Worm (Caenorhabditis elegans) whole organism, L4 larva: ENCODE results near the gene F27D9.7.

Experiments
- F10B5.3 ChIP-seq: sonication (generic microtip); optimal IDR thresholded peaks from 2 replicates; lab custom pipeline; 2016; ENCODE audit warnings: mild to moderate bottlenecking, missing genetic modification characterization, missing compliant biosample characterization
- F37D6.2 ChIP-seq: sonication (generic microtip); optimal IDR thresholded peaks from 2 replicates; lab custom pipeline; 2016; ENCODE audit warnings: mild to moderate bottlenecking, missing genetic modification characterization, missing compliant biosample characterization
- Y105C5A.15 ChIP-seq: fragments of 200-800 bp; sonication (Bioruptor generic); IDR thresholded peaks from 2 replicates; pipeline ENCODE4 v1.3.6; 2022; ENCODE audit warnings: missing genetic modification characterization, missing compliant biosample characterization
- Y75B8A.6 ChIP-seq: fragments of 200-800 bp; sonication (Bioruptor generic); IDR thresholded peaks from 2 replicates; pipeline ENCODE4 v1.3.6; 2022; ENCODE audit warnings: missing genetic modification reagents, missing genetic modification characterization, missing compliant biosample characterization
- aha-1 ChIP-seq: fragments of 150-350 bp; peaks from one replicate; lab custom pipeline; 2014; ENCODE audit warnings: missing biosample characterization, missing genetic modification characterization
- aly-2 ChIP-seq: sonication (generic microtip); optimal IDR thresholded peaks from 2 replicates; lab custom pipeline; 2018; ENCODE audit warnings: missing biosample characterization, missing genetic modification characterization
- arid-1 ChIP-seq: fragments of 200-800 bp; sonication (Bioruptor generic); conservative IDR thresholded peaks from 2 replicates; pipeline ENCODE4 v1.3.6; 2022; ENCODE audit warnings: missing genetic modification reagents, missing genetic modification characterization, missing compliant biosample characterization
- attf-4 ChIP-seq: sonication (generic microtip); optimal IDR thresholded peaks from 3 replicates; lab custom pipeline; 2017; ENCODE audit warnings: missing biosample characterization, missing genetic modification characterization
- ceh-44 ChIP-seq: fragments of 200-800 bp; sonication (Bioruptor generic); IDR thresholded peaks from 2 replicates; pipeline ENCODE4 v1.3.6; 2022; ENCODE audit warnings: missing genetic modification reagents, missing genetic modification characterization, missing compliant biosample characterization
- ceh-82 ChIP-seq: sonication (generic microtip); optimal IDR thresholded peaks from 2 replicates; lab custom pipeline; 2017; ENCODE audit warnings: missing biosample characterization, missing genetic modification characterization
- cey-2 ChIP-seq: sonication (generic microtip); optimal IDR thresholded peaks from 3 replicates; lab custom pipeline; 2017; ENCODE audit warnings: missing genetic modification characterization, mild to moderate bottlenecking, missing compliant biosample characterization, antibody characterized with exemption, borderline replicate concordance; ENCODE audit not compliant: insufficient read depth
- ctbp-1 ChIP-seq: fragments of 200-800 bp; sonication (Bioruptor generic); IDR thresholded peaks from 2 replicates; pipeline ENCODE4 v1.3.6; 2022; ENCODE audit warnings: missing genetic modification reagents, missing genetic modification characterization, missing compliant biosample characterization
- daf-12 ChIP-seq: fragments of 150-350 bp; optimal IDR thresholded peaks from 2 replicates; lab custom pipeline; 2014; ENCODE audit warnings: missing biosample characterization, missing genetic modification reagents, missing genetic modification characterization
- dpl-1 ChIP-seq: fragments of 150-350 bp; optimal IDR thresholded peaks from 2 replicates; lab custom pipeline; 2014; ENCODE audit warnings: missing biosample characterization, missing genetic modification reagents, missing genetic modification characterization
- dve-1 ChIP-seq: sonication (generic microtip); optimal IDR thresholded peaks from 2 replicates; lab custom pipeline; 2017; ENCODE audit warnings: antibody characterized with exemption, mild to moderate bottlenecking, missing genetic modification characterization, missing compliant biosample characterization; ENCODE audit not compliant: insufficient read depth
- fkh-10 ChIP-seq: fragments of 150-350 bp; optimal IDR thresholded peaks from 2 replicates; lab custom pipeline; 2014; ENCODE audit warnings: missing biosample characterization, missing genetic modification reagents, missing genetic modification characterization
- gei-8 ChIP-seq: fragments of 200-800 bp; sonication (Bioruptor generic); optimal IDR thresholded peaks from 2 replicates; lab custom pipeline; 2018; ENCODE audit warnings: mild to moderate bottlenecking, missing genetic modification characterization, missing compliant biosample characterization
- hlh-11 ChIP-seq: fragments of 200-800 bp; sonication (Bioruptor generic); optimal IDR thresholded peaks from 2 replicates; lab custom pipeline; 2018; ENCODE audit warnings: mild to moderate bottlenecking, missing genetic modification characterization, missing compliant biosample characterization
- hlh-30 ChIP-seq: sonication (generic microtip); optimal IDR thresholded peaks from 2 replicates; lab custom pipeline; 2017; ENCODE audit warnings: antibody characterized with exemption, mild to moderate bottlenecking, missing genetic modification characterization, missing compliant biosample characterization; ENCODE audit not compliant: insufficient read depth
- hmg-1.1 ChIP-seq: fragments of 200-800 bp; sonication (Bioruptor generic); IDR thresholded peaks from 2 replicates; pipeline ENCODE4 v1.3.6; 2022; ENCODE audit warnings: missing genetic modification reagents, missing genetic modification characterization, missing compliant biosample characterization
- lim-7 ChIP-seq: fragments of 200-800 bp; sonication (Bioruptor generic); IDR thresholded peaks from 2 replicates; pipeline ENCODE4 v1.3.6; 2022; ENCODE audit warnings: missing genetic modification characterization, missing compliant biosample characterization
- lin-13 ChIP-seq: fragments of 150-350 bp; optimal IDR thresholded peaks from 2 replicates; lab custom pipeline; 2014; ENCODE audit warnings: missing biosample characterization, missing genetic modification reagents, missing genetic modification characterization
- lin-38 ChIP-seq: fragments of 200-800 bp; sonication (Bioruptor generic); IDR thresholded peaks from 2 replicates; pipeline ENCODE4 v1.3.6; 2022; ENCODE audit warnings: missing genetic modification reagents, missing genetic modification characterization, missing compliant biosample characterization
- lsy-2 ChIP-seq, 2 experiments: fragments of 150-350 bp in 1 of 2; sonication (generic microtip) in 1 of 2; optimal IDR thresholded peaks; 2 replicates each; lab custom pipeline; 2014 to 2017; ENCODE audit warnings: missing biosample characterization in 2 of 2, missing genetic modification characterization in 2 of 2
- madf-9 ChIP-seq: fragments of 200-800 bp; sonication (Bioruptor generic); conservative IDR thresholded peaks from 2 replicates; pipeline ENCODE4 v1.3.6; 2022; ENCODE audit warnings: missing genetic modification reagents, missing genetic modification characterization, missing compliant biosample characterization
- mdl-1 ChIP-seq, 2 experiments: fragments of 150-350 bp in 1 of 2; sonication (generic microtip) in 1 of 2; optimal IDR thresholded peaks; 2 replicates each; lab custom pipeline; 2014 to 2017; ENCODE audit warnings: missing biosample characterization in 2 of 2, missing genetic modification characterization in 2 of 2
- mep-1 ChIP-seq: fragments of 150-350 bp; sonication (generic microtip); optimal IDR thresholded peaks from 3 replicates; lab custom pipeline; 2014; ENCODE audit warnings: missing biosample characterization, missing genetic modification characterization
- mes-2 ChIP-seq: sonication (generic microtip); optimal IDR thresholded peaks from 2 replicates; lab custom pipeline; 2016; ENCODE audit warnings: missing genotype, mild to moderate bottlenecking, missing genetic modification characterization, missing compliant biosample characterization; ENCODE audit not compliant: poor library complexity, severe bottlenecking
- nhr-10 ChIP-seq: fragments of 150-350 bp; optimal IDR thresholded peaks from 2 replicates; lab custom pipeline; 2014; ENCODE audit warnings: missing biosample characterization, missing genetic modification characterization
- nhr-102 ChIP-seq: sonication (generic microtip); optimal IDR thresholded peaks from 2 replicates; lab custom pipeline; 2016; ENCODE audit warnings: mild to moderate bottlenecking, missing genetic modification characterization, moderate library complexity, missing compliant biosample characterization
- nhr-11 ChIP-seq: fragments of 150-350 bp; optimal IDR thresholded peaks from 2 replicates; lab custom pipeline; 2014; ENCODE audit warnings: missing biosample characterization, missing genetic modification characterization
- nhr-25 ChIP-seq: sonication (generic microtip); optimal IDR thresholded peaks from 2 replicates; lab custom pipeline; 2017; ENCODE audit warnings: missing genetic modification characterization, mild to moderate bottlenecking, missing compliant biosample characterization, antibody characterized with exemption, moderate library complexity, borderline replicate concordance; ENCODE audit not compliant: insufficient read depth
- nhr-41 ChIP-seq: fragments of 200-800 bp; sonication (Bioruptor generic); IDR thresholded peaks from 2 replicates; pipeline ENCODE4 v1.3.6; 2022; ENCODE audit warnings: missing genetic modification reagents, missing genetic modification characterization, missing compliant biosample characterization
- nhr-48 ChIP-seq: sonication (generic microtip); optimal IDR thresholded peaks from 2 replicates; lab custom pipeline; 2016; ENCODE audit warnings: mild to moderate bottlenecking, missing genetic modification characterization, missing compliant biosample characterization
- nhr-77 ChIP-seq: fragments of 150-350 bp; optimal IDR thresholded peaks from 2 replicates; lab custom pipeline; 2014; ENCODE audit warnings: missing biosample characterization, missing genetic modification characterization
- snpc-1.2 ChIP-seq: fragments of 200-800 bp; sonication (Bioruptor generic); IDR thresholded peaks from 2 replicates; pipeline ENCODE4 v1.3.6; 2022; ENCODE audit warnings: missing genetic modification reagents, missing genetic modification characterization, missing compliant biosample characterization
- snpc-4 ChIP-seq: fragments of 150-350 bp; optimal IDR thresholded peaks from 2 replicates; lab custom pipeline; 2014; ENCODE audit warnings: missing biosample characterization, missing genetic modification characterization
- spr-1 ChIP-seq: sonication (generic microtip); optimal IDR thresholded peaks from 2 replicates; lab custom pipeline; 2016; ENCODE audit warnings: mild to moderate bottlenecking, missing genetic modification characterization, missing compliant biosample characterization
- tag-97 ChIP-seq: fragments of 200-800 bp; sonication (Bioruptor generic); IDR thresholded peaks from 2 replicates; pipeline ENCODE4 v1.3.6; 2022; ENCODE audit warnings: missing genetic modification characterization, missing compliant biosample characterization
- unc-39 ChIP-seq: sonication (generic microtip); optimal IDR thresholded peaks from 2 replicates; lab custom pipeline; 2017; ENCODE audit warnings: missing biosample characterization, missing genetic modification characterization
- unc-62 ChIP-seq, 3 experiments: fragments of 150-350 bp in 1 of 3; sonication (generic microtip); optimal IDR thresholded peaks in 2 of 3; peaks in 1 of 3; 1 replicate in 1 of 3; 2 replicates in 2 of 3; lab custom pipeline; 2014 to 2017; ENCODE audit warnings: missing biosample characterization in 3 of 3, missing genetic modification characterization in 3 of 3, missing genetic modification reagents in 3 of 3, missing genotype in 1 of 3

F27D9.7 gene

ce11 chrX:7670655-7671054 lies at the start of gene F27D9.7:
Gene F27D9.7, minus strand, starts transcription at chrX:7670755.
- no peak for TF ChIP-seq dve-1 (tag; lab: Kevin White, UChicago)
- no peak for TF ChIP-seq lin-38 (GFP tag; lab: Robert Waterston, UW)
- no peak for TF ChIP-seq ceh-44 (GFP tag; lab: Robert Waterston, UW)
- peak; percentile 49 for TF ChIP-seq aha-1
- TF ChIP-seq aly-2 (tag; lab: Kevin White, UChicago) = no peak
- TF ChIP-seq tag-97 (GFP tag; lab: Robert Waterston, UW) = no peak

- no peak for TF ChIP-seq F10B5.3
- no peak for TF ChIP-seq fkh-10
- TF ChIP-seq aha-1 = no peak
- no peak for TF ChIP-seq gei-8
- TF ChIP-seq ceh-82 (tag; lab: Kevin White, UChicago) = no peak
- no peak for TF ChIP-seq hmg-1.1 (GFP tag; lab: Robert Waterston, UW)
- no peak for TF ChIP-seq nhr-102 (tag; lab: Kevin White, UChicago)
These were observed 48.4 kb upstream of the F27D9.7 start, which contains the start of gene K09F5.6 for ce11 chrX:7718972-7719371. Gene K09F5.6, plus strand, starts transcription at chrX:7719272.

- TF ChIP-seq lin-13 (GFP tag; lab: Kevin White, UChicago) = no peak
- peak in 1 of 2 experiments; percentile 90 for TF ChIP-seq unc-62 (GFP tag; optimal IDR thresholded peaks at IDR 0.05 in 1 of 2; lab: Kevin White, UChicago)
- no peak for TF ChIP-seq unc-62 (tag; optimal IDR thresholded peaks at IDR 0.05; lab: Kevin White, UChicago)
- peak; percentile 55 for TF ChIP-seq nhr-11 (tag; lab: Kevin White, UChicago)
- TF ChIP-seq, all 104 proteins: peak for 2
These were observed 44.9 kb upstream of the F27D9.7 start for ce11 chrX:7715463-7715862.

- TF ChIP-seq ceh-44 (GFP tag; lab: Robert Waterston, UW) (no peak), unc-39 (no peak), dpl-1 (GFP tag; lab: Kevin White, UChicago) (no peak)
- TF ChIP-seq, all 104 proteins: peak for 0
These were observed 42.3 kb upstream of the F27D9.7 start for ce11 chrX:7712887-7713286.

- TF ChIP-seq mes-2 (tag; lab: Kevin White, UChicago) = no peak
- TF ChIP-seq Y75B8A.6 (GFP tag; lab: Robert Waterston, UW) = no peak
- no peak for TF ChIP-seq unc-62 (GFP tag; optimal IDR thresholded peaks at IDR 0.05 in 1 of 2; lab: Kevin White, UChicago)
- TF ChIP-seq unc-62 (tag; optimal IDR thresholded peaks at IDR 0.05; lab: Kevin White, UChicago) = no peak
- TF ChIP-seq arid-1 (GFP tag; lab: Robert Waterston, UW) = no peak
- TF ChIP-seq gei-8 = no peak
- no peak for TF ChIP-seq snpc-4 (tag; lab: Kevin White, UChicago)
- TF ChIP-seq ctbp-1 = no peak
- no peak for TF ChIP-seq hlh-11
- TF ChIP-seq spr-1 = no peak
- TF ChIP-seq nhr-77 (tag; lab: Kevin White, UChicago) = no peak
- no peak for TF ChIP-seq mdl-1 (tag; optimal IDR thresholded peaks at IDR 0.05; lab: Kevin White, UChicago)
- no peak for TF ChIP-seq attf-4 (tag; lab: Kevin White, UChicago)
- TF ChIP-seq lim-7 = no peak
- TF ChIP-seq cey-2 (tag; lab: Kevin White, UChicago) = no peak
These were observed 40.1 kb upstream of the F27D9.7 start, which contains the start of gene K09F5.4 for ce11 chrX:7710643-7711042. Gene K09F5.4, minus strand, starts transcription at chrX:7710743.

ce11 chrX:7710187-7710586 lies 39.6 kb upstream of the F27D9.7 start:
- TF ChIP-seq F37D6.2 (tag; lab: Kevin White, UChicago) = no peak
- TF ChIP-seq hmg-1.1 (GFP tag; lab: Robert Waterston, UW) = no peak
- no peak for TF ChIP-seq madf-9 (GFP tag; lab: Robert Waterston, UW)
- TF ChIP-seq nhr-48 (tag; lab: Kevin White, UChicago) = no peak
- no peak for TF ChIP-seq lin-13 (GFP tag; lab: Kevin White, UChicago)
- TF ChIP-seq hlh-30 = peak; percentile 20
- TF ChIP-seq Y105C5A.15 (GFP tag; lab: Robert Waterston, UW) = no peak
- no peak for TF ChIP-seq lsy-2 (tag; optimal IDR thresholded peaks at IDR 0.05; lab: Kevin White, UChicago)
- TF ChIP-seq daf-12 (tag; lab: Kevin White, UChicago) = no peak
- no peak for TF ChIP-seq nhr-41 (GFP tag; lab: Robert Waterston, UW)
- TF ChIP-seq aha-1 = peak; percentile 48
- TF ChIP-seq nhr-25 = no peak
- no peak for TF ChIP-seq snpc-1.2 (GFP tag; lab: Robert Waterston, UW)
- TF ChIP-seq nhr-10 (tag; lab: Kevin White, UChicago) = no peak
- no peak for TF ChIP-seq dve-1 (tag; lab: Kevin White, UChicago)
- no peak for TF ChIP-seq mep-1 (tag; lab: Kevin White, UChicago)
- no peak for TF ChIP-seq spr-1
